Worm (Caenorhabditis elegans) whole organism, L1 larva: ENCODE results near the gene ndx-6.

ENCODE experiments used
- C04F5.9 ChIP-seq: sonication (generic microtip); optimal IDR thresholded peaks from 2 replicates; lab custom pipeline; 2016; ENCODE audit warnings: missing genetic modification characterization, missing compliant biosample characterization
- C16A3.4 ChIP-seq: fragments of 150-350 bp; optimal IDR thresholded peaks from 2 replicates; lab custom pipeline; 2014; ENCODE audit warnings: missing biosample characterization, missing genetic modification characterization
- C34B4.2 ChIP-seq: sonication (generic microtip); optimal IDR thresholded peaks from 2 replicates; lab custom pipeline; 2017; ENCODE audit warnings: mild to moderate bottlenecking, missing genetic modification characterization, missing compliant biosample characterization
- Y116A8C.19 ChIP-seq: sonication (generic microtip); optimal IDR thresholded peaks from 2 replicates; lab custom pipeline; 2016; ENCODE audit warnings: missing compliant biosample characterization, missing genetic modification characterization, borderline replicate concordance
- alr-1 ChIP-seq: fragments of 200-800 bp; sonication (Bioruptor generic); optimal IDR thresholded peaks from 2 replicates; lab custom pipeline; 2018; ENCODE audit warnings: borderline replicate concordance, mild to moderate bottlenecking, missing genetic modification characterization, missing compliant biosample characterization
- ama-1 ChIP-seq: fragments of 150-350 bp; optimal IDR thresholded peaks from 2 replicates; lab custom pipeline; 2014
- blmp-1 ChIP-seq: fragments of 150-350 bp; optimal IDR thresholded peaks from 2 replicates; lab custom pipeline; 2014; ENCODE audit warnings: missing biosample characterization, missing genetic modification characterization
- ceh-90 ChIP-seq: sonication (generic microtip); optimal IDR thresholded peaks from 2 replicates; lab custom pipeline; 2016; ENCODE audit warnings: missing genetic modification characterization, missing compliant biosample characterization
- dpl-1 ChIP-seq, 3 experiments: fragments of 150-350 bp in 2 of 3; sonication (generic microtip) in 1 of 3; optimal IDR thresholded peaks; 2 replicates each; lab custom pipeline; 2014 to 2017; ENCODE audit warnings: missing biosample characterization in 3 of 3, missing genetic modification characterization in 3 of 3, missing genetic modification reagents in 3 of 3
- dsc-1 ChIP-seq: sonication (generic microtip); optimal IDR thresholded peaks from 2 replicates; lab custom pipeline; 2016; ENCODE audit warnings: mild to moderate bottlenecking, missing genetic modification characterization, missing compliant biosample characterization
- egl-13 ChIP-seq: sonication (generic microtip); optimal IDR thresholded peaks from 2 replicates; lab custom pipeline; 2016; ENCODE audit warnings: missing genotype, missing genetic modification reagents, missing genetic modification characterization, missing compliant biosample characterization
- egl-27 ChIP-seq, 2 experiments: fragments of 150-350 bp in 1 of 2; sonication (generic microtip); optimal IDR thresholded peaks; 3 replicates each; lab custom pipeline; 2017 to 2018; ENCODE audit warnings: missing biosample characterization in 2 of 2, missing genetic modification characterization in 2 of 2, missing genetic modification reagents in 2 of 2
- elt-2 ChIP-seq: sonication (generic microtip); optimal IDR thresholded peaks from 2 replicates; lab custom pipeline; 2016; ENCODE audit warnings: missing genetic modification characterization, mild to moderate bottlenecking, inconsistent platforms, missing compliant biosample characterization, missing genetic modification reagents
- fkh-8 ChIP-seq: sonication (generic microtip); optimal IDR thresholded peaks from 2 replicates; lab custom pipeline; 2016; ENCODE audit warnings: mild to moderate bottlenecking, missing genetic modification characterization, missing compliant biosample characterization
- fos-1 ChIP-seq: fragments of 150-350 bp; optimal IDR thresholded peaks from 2 replicates; lab custom pipeline; 2014; ENCODE audit warnings: missing biosample characterization, missing genetic modification characterization
- hlh-17 ChIP-seq: fragments of 200-800 bp; sonication (Bioruptor generic); optimal IDR thresholded peaks from 2 replicates; lab custom pipeline; 2018; ENCODE audit warnings: missing genetic modification characterization, mild to moderate bottlenecking, missing compliant biosample characterization, moderate library complexity, borderline replicate concordance
- hlh-4 ChIP-seq: sonication (generic microtip); optimal IDR thresholded peaks from 2 replicates; lab custom pipeline; 2016; ENCODE audit warnings: mild to moderate bottlenecking, missing genetic modification characterization, missing compliant biosample characterization
- hpl-2 ChIP-seq: fragments of 150-350 bp; optimal IDR thresholded peaks from 2 replicates; lab custom pipeline; 2014; ENCODE audit warnings: missing biosample characterization, missing genetic modification reagents, missing genetic modification characterization
- irx-1 ChIP-seq: sonication (generic microtip); optimal IDR thresholded peaks from 2 replicates; lab custom pipeline; 2016; ENCODE audit warnings: missing genetic modification characterization, missing compliant biosample characterization
- isw-1 ChIP-seq: fragments of 200-800 bp; sonication (Bioruptor generic); IDR thresholded peaks from 2 replicates; pipeline ENCODE4 v1.3.6; 2022; ENCODE audit warnings: missing genetic modification characterization, missing compliant biosample characterization
- jun-1 ChIP-seq: fragments of 150-350 bp; optimal IDR thresholded peaks from 2 replicates; lab custom pipeline; 2014; ENCODE audit warnings: missing biosample characterization, missing genetic modification reagents, missing genetic modification characterization
- lin-13 ChIP-seq: fragments of 150-350 bp; optimal IDR thresholded peaks from 2 replicates; lab custom pipeline; 2014; ENCODE audit warnings: missing biosample characterization, missing genetic modification reagents, missing genetic modification characterization
- lin-15B ChIP-seq: fragments of 150-350 bp; sonication (generic microtip); optimal IDR thresholded peaks from 3 replicates; lab custom pipeline; 2014; ENCODE audit warnings: missing biosample characterization, missing genetic modification characterization
- lin-35 ChIP-seq, 2 experiments: fragments of 150-350 bp; optimal IDR thresholded peaks; 2 replicates each; lab custom pipeline; 2014; ENCODE audit warnings: missing biosample characterization in 2 of 2, missing genetic modification characterization in 2 of 2, missing genetic modification reagents in 2 of 2
- lin-39 ChIP-seq: fragments of 150-350 bp; optimal IDR thresholded peaks from 2 replicates; lab custom pipeline; 2014; ENCODE audit warnings: missing biosample characterization, missing genetic modification reagents, missing genetic modification characterization
- mab-9 ChIP-seq: fragments of 200-800 bp; sonication (Bioruptor generic); IDR thresholded peaks from 2 replicates; pipeline ENCODE4 v1.3.6; 2022; ENCODE audit warnings: missing genetic modification reagents, missing genetic modification characterization, missing compliant biosample characterization
- mdl-1 ChIP-seq, 2 experiments: fragments of 150-350 bp; optimal IDR thresholded peaks; 2 replicates each; lab custom pipeline; 2014 to 2017; ENCODE audit warnings: missing biosample characterization in 2 of 2, missing genetic modification characterization in 2 of 2, inconsistent platforms in 1 of 2
- mep-1 ChIP-seq: fragments of 150-350 bp; optimal IDR thresholded peaks from 2 replicates; lab custom pipeline; 2014; ENCODE audit warnings: missing biosample characterization, missing genetic modification characterization
- nhr-11 ChIP-seq: fragments of 150-350 bp; optimal IDR thresholded peaks from 2 replicates; lab custom pipeline; 2014; ENCODE audit warnings: missing biosample characterization, missing genetic modification characterization
- nhr-237 ChIP-seq: fragments of 150-350 bp; optimal IDR thresholded peaks from 2 replicates; lab custom pipeline; 2014; ENCODE audit warnings: missing biosample characterization, missing genetic modification characterization
- nhr-47 ChIP-seq: sonication (generic microtip); optimal IDR thresholded peaks from 2 replicates; lab custom pipeline; 2016; ENCODE audit warnings: mild to moderate bottlenecking, missing genetic modification characterization, moderate library complexity, missing compliant biosample characterization
- nhr-71 ChIP-seq: sonication (generic microtip); optimal IDR thresholded peaks from 2 replicates; lab custom pipeline; 2016; ENCODE audit warnings: mild to moderate bottlenecking, missing genetic modification characterization, moderate library complexity, missing compliant biosample characterization
- nhr-76 ChIP-seq: sonication (generic microtip); optimal IDR thresholded peaks from 2 replicates; lab custom pipeline; 2017; ENCODE audit warnings: missing biosample characterization, missing genetic modification characterization
- nhr-77 ChIP-seq: fragments of 150-350 bp; optimal IDR thresholded peaks from 2 replicates; lab custom pipeline; 2014; ENCODE audit warnings: missing biosample characterization, missing genetic modification characterization
- nhr-84 ChIP-seq: sonication (generic microtip); optimal IDR thresholded peaks from 2 replicates; lab custom pipeline; 2017; ENCODE audit warnings: missing biosample characterization, missing genetic modification characterization
- pag-3 ChIP-seq: sonication (generic microtip); optimal IDR thresholded peaks from 2 replicates; lab custom pipeline; 2017; ENCODE audit warnings: missing genetic modification characterization, mild to moderate bottlenecking, missing compliant biosample characterization, antibody characterized with exemption, borderline replicate concordance; ENCODE audit not compliant: insufficient read depth
- pax-3 ChIP-seq: fragments of 200-800 bp; sonication (Bioruptor generic); optimal IDR thresholded peaks from 2 replicates; lab custom pipeline; 2018; ENCODE audit warnings: mild to moderate bottlenecking, missing genetic modification characterization, moderate library complexity, missing compliant biosample characterization
- pqm-1 ChIP-seq: sonication (generic microtip); optimal IDR thresholded peaks from 3 replicates; lab custom pipeline; 2017; ENCODE audit warnings: missing biosample characterization, missing genetic modification characterization
- rnt-1 ChIP-seq: sonication (generic microtip); optimal IDR thresholded peaks from 2 replicates; lab custom pipeline; 2016; ENCODE audit warnings: mild to moderate bottlenecking, missing genetic modification characterization, moderate library complexity, missing compliant biosample characterization
- skn-1 ChIP-seq: fragments of 150-350 bp; optimal IDR thresholded peaks from 2 replicates; lab custom pipeline; 2014; ENCODE audit warnings: missing biosample characterization, missing genetic modification characterization
- snu-23 ChIP-seq: sonication (generic microtip); optimal IDR thresholded peaks from 2 replicates; lab custom pipeline; 2016; ENCODE audit warnings: missing genetic modification characterization, missing compliant biosample characterization
- sox-4 ChIP-seq: sonication (generic microtip); optimal IDR thresholded peaks from 2 replicates; lab custom pipeline; 2016; ENCODE audit warnings: missing genetic modification characterization, missing compliant biosample characterization
- sptf-1 ChIP-seq: fragments of 150-350 bp; optimal IDR thresholded peaks from 2 replicates; lab custom pipeline; 2014; ENCODE audit warnings: missing biosample characterization, missing genetic modification characterization
- swsn-7 ChIP-seq: sonication (generic microtip); optimal IDR thresholded peaks from 2 replicates; lab custom pipeline; 2016; ENCODE audit warnings: missing genetic modification characterization, missing compliant biosample characterization
- tlp-1 ChIP-seq: fragments of 150-350 bp; optimal IDR thresholded peaks from 2 replicates; lab custom pipeline; 2014; ENCODE audit warnings: missing biosample characterization, missing genetic modification characterization
- unc-62 ChIP-seq: fragments of 150-350 bp; optimal IDR thresholded peaks from 2 replicates; lab custom pipeline; 2014; ENCODE audit warnings: missing biosample characterization, missing genetic modification reagents, missing genetic modification characterization
- unc-86 ChIP-seq: sonication (generic microtip); optimal IDR thresholded peaks from 2 replicates; lab custom pipeline; 2016; ENCODE audit warnings: missing genetic modification characterization, missing compliant biosample characterization
- vab-15 ChIP-seq: sonication (generic microtip); optimal IDR thresholded peaks from 2 replicates; lab custom pipeline; 2017; ENCODE audit warnings: missing genotype, mild to moderate bottlenecking, missing genetic modification characterization, missing compliant biosample characterization
- xbp-1 ChIP-seq: sonication (generic microtip); optimal IDR thresholded peaks from 2 replicates; lab custom pipeline; 2016; ENCODE audit warnings: missing genetic modification characterization, missing compliant biosample characterization
- zag-1 ChIP-seq: fragments of 150-350 bp; optimal IDR thresholded peaks from 2 replicates; lab custom pipeline; 2014; ENCODE audit warnings: missing biosample characterization, missing genetic modification characterization
- zip-4 ChIP-seq: fragments of 200-800 bp; sonication (Bioruptor generic); optimal IDR thresholded peaks from 2 replicates; lab custom pipeline; 2018; ENCODE audit warnings: mild to moderate bottlenecking, missing genetic modification characterization, moderate library complexity, missing compliant biosample characterization
- ztf-4 ChIP-seq: fragments of 150-350 bp; optimal IDR thresholded peaks from 2 replicates; lab custom pipeline; 2014; ENCODE audit warnings: missing biosample characterization, missing genetic modification characterization

ndx-6 gene

DNA sequence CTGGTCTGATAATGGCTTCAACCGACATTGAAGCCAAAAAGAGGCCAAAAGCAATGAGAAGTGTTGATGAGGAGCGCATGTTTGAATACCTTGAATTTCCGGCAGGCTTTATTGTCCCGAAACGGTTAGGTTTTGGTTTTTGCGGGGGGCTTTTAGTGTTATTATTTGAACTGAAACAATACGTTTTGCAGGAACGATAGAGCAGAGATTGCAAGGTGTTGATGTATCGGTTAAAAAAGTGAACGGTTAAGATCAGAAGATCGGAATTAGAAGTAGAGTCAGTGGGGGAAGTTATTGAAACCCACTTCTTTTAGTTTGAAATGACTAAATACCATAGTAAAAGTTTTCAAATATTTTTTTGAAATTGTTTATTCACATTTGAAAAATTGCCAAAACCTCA lies 17.9 kb upstream of the ndx-6 start, which contains the start of gene clec-141:
Gene clec-141 (minus strand): TSS at position 101 of the 400 bp plus-strand sequence.
- TF ChIP-seq vab-15 (no peak), sptf-1 (tag; lab: Kevin White, UChicago) (no peak)

- TF ChIP-seq elt-2: peak; percentile 7
- TF ChIP-seq lin-39 (tag; lab: Kevin White, UChicago): no peak
- TF ChIP-seq fkh-8 (tag; lab: Kevin White, UChicago): no peak
- peak; percentile 32 for TF ChIP-seq snu-23
- TF ChIP-seq swsn-7: peak; percentile 25
- no peak for TF ChIP-seq Y116A8C.19 (tag; lab: Kevin White, UChicago)
- no peak for TF ChIP-seq fos-1 (tag; lab: Kevin White, UChicago)
- no peak for TF ChIP-seq unc-86
- peak; percentile 20 for TF ChIP-seq rnt-1 (tag; lab: Kevin White, UChicago)
- no peak for TF ChIP-seq C34B4.2 (tag; lab: Kevin White, UChicago)
- no peak for TF ChIP-seq nhr-11
- peak in 1 of 2 experiments; percentile 33 for TF ChIP-seq lin-35 (GFP tag; optimal IDR thresholded peaks at IDR 0.05; lab: Kevin White, UChicago)
- TF ChIP-seq hpl-2 (GFP tag; lab: Kevin White, UChicago): no peak
- no peak for TF ChIP-seq nhr-76
- TF ChIP-seq unc-62 (GFP tag; lab: Kevin White, UChicago): no peak
- TF ChIP-seq nhr-84 (tag; lab: Kevin White, UChicago): no peak
- no peak for TF ChIP-seq mep-1 (tag; lab: Kevin White, UChicago)
- TF ChIP-seq C16A3.4 (tag; lab: Kevin White, UChicago): peak; percentile 35
- peak; percentile 11 for TF ChIP-seq skn-1 (tag; lab: Kevin White, UChicago)
- TF ChIP-seq mdl-1 (tag; optimal IDR thresholded peaks at IDR 0.05; lab: Kevin White, UChicago): peak in 1 of 2 experiments; percentile 1
- TF ChIP-seq C04F5.9: no peak
- no peak for TF ChIP-seq lin-13 (GFP tag; lab: Kevin White, UChicago)
- no peak for TF ChIP-seq egl-13 (tag; lab: Kevin White, UChicago)
- no peak for TF ChIP-seq pax-3 (tag; lab: Kevin White, UChicago)
- no peak for TF ChIP-seq sox-4 (tag; lab: Kevin White, UChicago)
- TF ChIP-seq xbp-1 (tag; lab: Kevin White, UChicago): peak; percentile 30
- no peak for TF ChIP-seq jun-1 (tag; lab: Kevin White, UChicago)
- TF ChIP-seq dpl-1 (GFP tag; optimal IDR thresholded peaks at IDR 0.05; lab: Kevin White, UChicago): peak; percentile 8 to 41 (median 20)
- no peak for TF ChIP-seq alr-1 (tag; lab: Kevin White, UChicago)
- no peak for TF ChIP-seq pqm-1 (tag; lab: Kevin White, UChicago)
- TF ChIP-seq zag-1 (tag; lab: Kevin White, UChicago): no peak
- no peak for TF ChIP-seq hlh-17 (GFP tag; lab: Kevin White, UChicago)
- no peak for TF ChIP-seq ztf-4 (tag; lab: Kevin White, UChicago)
- TF ChIP-seq zip-4 (GFP tag; lab: Kevin White, UChicago): no peak
- no peak for TF ChIP-seq ama-1 (lab: Kevin White, UChicago)
- no peak for TF ChIP-seq egl-27 (tag; optimal IDR thresholded peaks at IDR 0.05; lab: Kevin White, UChicago)
- no peak for TF ChIP-seq tlp-1 (tag; lab: Kevin White, UChicago)
- TF ChIP-seq blmp-1 (tag; lab: Kevin White, UChicago): peak; percentile 24
- TF ChIP-seq irx-1 (tag; lab: Kevin White, UChicago): no peak
- TF ChIP-seq dsc-1 (tag; lab: Kevin White, UChicago): peak; percentile 35
- no peak for TF ChIP-seq ceh-90 (tag; lab: Kevin White, UChicago)
- no peak for TF ChIP-seq pag-3 (tag; lab: Kevin White, UChicago)
- TF ChIP-seq nhr-237 (tag; lab: Kevin White, UChicago): no peak
- TF ChIP-seq isw-1 (GFP tag; lab: Robert Waterston, UW): no peak
- TF ChIP-seq nhr-47: peak; percentile 4
- TF ChIP-seq nhr-71: peak; percentile 35
- TF ChIP-seq nhr-77: no peak
- no peak for TF ChIP-seq mab-9 (GFP tag; lab: Robert Waterston, UW)
- TF ChIP-seq lin-15B (tag; lab: Kevin White, UChicago): no peak
- TF ChIP-seq hlh-4 (tag; lab: Kevin White, UChicago): no peak
These were observed 9.5 kb upstream of the ndx-6 start, which contains the start of gene mog-5 for ce11 chrII:5399201-5399600. Gene mog-5 (plus strand): TSS chrII:5399538.
